Fruit fly (Drosophila melanogaster): ENCODE results near the gene CG9498.

CG9498 gene

DNA sequence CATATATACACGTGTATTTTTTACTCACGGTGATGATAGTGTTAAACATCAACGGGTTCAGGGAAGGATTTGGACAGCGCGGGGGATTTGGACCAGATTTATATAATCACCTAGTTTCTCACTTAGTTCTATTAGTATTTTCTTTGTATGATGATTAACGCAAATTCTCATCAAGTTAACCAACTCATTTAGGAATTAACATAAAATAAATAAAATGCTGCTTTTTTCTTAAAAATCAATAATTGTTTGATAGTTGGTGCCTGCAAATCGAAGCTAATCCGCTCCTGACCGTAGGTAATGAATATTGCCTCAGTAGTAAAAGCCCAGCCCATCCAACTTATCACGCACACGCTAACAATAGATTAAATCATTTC lies 962 bp upstream of the CG9498 start:
- peak; percentile 92 for TF ChIP-seq Hr96 (GFP tag; optimal IDR thresholded peaks at IDR 0.05)
- peak; percentile 94 for TF ChIP-seq toe (GFP tag; optimal IDR thresholded peaks at IDR 0.05)
- peak; percentile 95 for TF ChIP-seq CG7101 (tag; optimal IDR thresholded peaks at IDR 0.05)
- no peak for TF ChIP-seq cnc (optimal IDR thresholded peaks at IDR 0.05)
- TF ChIP-seq CG11617 (GFP tag; optimal IDR thresholded peaks at IDR 0.05): peak; percentile 87
- peak; percentile 98 for TF ChIP-seq cic (GFP tag; optimal IDR thresholded peaks at IDR 0.05)
- peak; percentile 96 for TF ChIP-seq CG12768 (GFP tag; optimal IDR thresholded peaks at IDR 0.05)
- TF ChIP-seq ovo (GFP tag; optimal IDR thresholded peaks at IDR 0.05): peak; percentile 55
- peak; percentile 95 for TF ChIP-seq CG5204 (GFP tag; optimal IDR thresholded peaks at IDR 0.05)
- peak; percentile 46 for TF ChIP-seq bab1 (GFP tag; optimal IDR thresholded peaks at IDR 0.05)
- peak; percentile 74 for TF ChIP-seq Crg-1 (GFP tag; optimal IDR thresholded peaks at IDR 0.05)
- peak; percentile 95 for TF ChIP-seq CG33017 (tag; optimal IDR thresholded peaks at IDR 0.05)
- TF ChIP-seq Mnt (GFP tag; optimal IDR thresholded peaks at IDR 0.05): peak; percentile 85
- TF ChIP-seq kay (GFP tag; ENCODE audit: borderline replicate concordance): peak; percentile 98
- TF ChIP-seq Clk (GFP tag; optimal IDR thresholded peaks at IDR 0.05): peak; percentile 90
- TF ChIP-seq pad (GFP tag; optimal IDR thresholded peaks at IDR 0.05): peak; percentile 83
- peak; percentile 89 for TF ChIP-seq CG14711 (tag; optimal IDR thresholded peaks at IDR 0.05)
- peak; percentile 91 for TF ChIP-seq CG7045 (GFP tag; optimal IDR thresholded peaks at IDR 0.05)
- peak; percentile 54 for TF ChIP-seq tj (GFP tag; optimal IDR thresholded peaks at IDR 0.05)
- TF ChIP-seq CG1620 (GFP tag; optimal IDR thresholded peaks at IDR 0.05): peak; percentile 64

DNA sequence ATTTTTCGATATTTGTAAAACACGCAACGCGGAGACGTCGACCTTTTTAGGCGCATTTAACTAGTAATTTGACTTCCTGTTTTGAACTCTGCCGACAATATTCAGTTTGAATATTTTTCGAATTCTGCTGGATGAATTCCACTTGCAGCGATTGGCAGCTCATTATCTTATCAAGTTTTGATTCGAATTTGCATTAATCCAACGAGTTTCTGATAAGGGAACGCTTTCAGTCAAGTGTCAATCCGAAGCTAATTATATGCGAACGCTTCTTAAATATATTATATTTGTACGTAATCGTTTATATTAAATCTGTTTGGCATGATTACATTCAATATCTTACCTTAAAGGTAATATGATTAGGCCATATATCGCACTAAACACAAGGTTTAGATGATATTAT lies 2.5 kb downstream of the CG9498 start, which contains the start of gene CG9497:
CG9497 (minus strand) TSS at position 101 of the 400 bp plus-strand sequence.
- TF ChIP-seq cic (GFP tag; optimal IDR thresholded peaks at IDR 0.05): no peak
- TF ChIP-seq kay (GFP tag; ENCODE audit: borderline replicate concordance): peak; percentile 74

DNA sequence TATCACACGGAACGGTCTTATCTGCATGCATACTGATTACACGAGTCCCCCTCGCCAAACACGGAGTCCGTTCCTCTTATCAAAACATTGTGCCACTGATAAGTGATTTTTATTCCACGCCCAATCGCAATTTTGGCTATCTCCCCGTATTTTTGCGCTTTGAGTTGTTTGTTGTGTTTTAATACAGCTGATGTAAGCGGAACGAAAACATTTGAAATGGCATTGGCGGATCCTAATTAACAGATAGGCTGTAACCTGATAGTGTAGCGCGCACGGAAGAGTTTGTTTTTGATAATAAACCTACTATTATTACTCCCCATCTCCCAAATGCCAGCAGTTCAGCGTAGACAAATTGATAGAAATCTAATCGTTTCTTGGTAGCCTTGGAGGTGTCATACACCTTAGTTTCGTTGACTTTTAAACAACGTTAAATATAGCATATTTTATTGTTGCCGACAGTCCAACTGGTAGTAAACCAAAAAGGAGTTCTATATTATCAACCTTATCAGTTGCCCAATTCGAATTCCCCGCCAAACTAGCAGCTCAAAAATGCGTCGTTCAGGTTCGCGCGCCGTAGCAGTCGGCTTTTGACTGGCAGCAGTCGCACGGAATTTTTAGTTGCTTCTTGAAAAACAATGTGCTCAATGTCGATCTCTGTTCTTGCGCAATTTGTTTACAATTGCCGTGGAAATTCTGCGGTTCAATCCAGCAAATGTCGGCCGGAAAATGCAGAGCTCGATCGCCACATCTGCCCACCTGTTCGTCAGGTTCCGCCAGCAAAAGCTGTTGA lies 7.6 kb downstream of the CG9498 start:
- TF ChIP-seq CG12768 (GFP tag; optimal IDR thresholded peaks at IDR 0.05) (peak; percentile 34), CG7045 (GFP tag; optimal IDR thresholded peaks at IDR 0.05) (no peak), kay (GFP tag; ENCODE audit: borderline replicate concordance) (peak; percentile 92), tj (GFP tag; optimal IDR thresholded peaks at IDR 0.05) (no peak), CG7101 (tag; optimal IDR thresholded peaks at IDR 0.05) (no peak), Mnt (GFP tag; optimal IDR thresholded peaks at IDR 0.05) (peak; percentile 68), Clk (GFP tag; optimal IDR thresholded peaks at IDR 0.05) (no peak), cic (GFP tag; optimal IDR thresholded peaks at IDR 0.05) (peak; percentile 94)

DNA sequence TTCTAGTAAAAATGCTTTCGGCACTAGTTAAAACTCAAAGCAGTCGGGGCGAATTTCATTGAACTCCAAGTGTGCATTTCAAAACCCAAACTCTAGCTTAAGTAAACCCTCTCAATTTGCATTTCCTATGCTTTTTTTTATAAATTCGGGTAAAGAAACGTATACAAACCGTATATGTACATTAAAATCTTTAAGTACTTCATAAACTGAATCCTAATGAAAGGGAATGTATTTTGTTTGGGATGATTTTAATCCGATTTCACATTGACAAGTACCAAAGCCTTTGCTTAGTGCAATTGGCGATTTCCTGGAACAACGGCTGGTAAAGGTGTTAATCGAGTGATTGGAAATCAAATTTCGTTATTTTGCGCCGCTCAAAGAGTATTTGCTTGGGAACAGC lies 9.6 kb downstream of the CG9498 start:
- no peak for TF ChIP-seq bab1 (GFP tag; optimal IDR thresholded peaks at IDR 0.05)
- peak; percentile 91 for TF ChIP-seq kay (GFP tag; ENCODE audit: borderline replicate concordance)
- TF ChIP-seq Clk (GFP tag; optimal IDR thresholded peaks at IDR 0.05): no peak

DNA sequence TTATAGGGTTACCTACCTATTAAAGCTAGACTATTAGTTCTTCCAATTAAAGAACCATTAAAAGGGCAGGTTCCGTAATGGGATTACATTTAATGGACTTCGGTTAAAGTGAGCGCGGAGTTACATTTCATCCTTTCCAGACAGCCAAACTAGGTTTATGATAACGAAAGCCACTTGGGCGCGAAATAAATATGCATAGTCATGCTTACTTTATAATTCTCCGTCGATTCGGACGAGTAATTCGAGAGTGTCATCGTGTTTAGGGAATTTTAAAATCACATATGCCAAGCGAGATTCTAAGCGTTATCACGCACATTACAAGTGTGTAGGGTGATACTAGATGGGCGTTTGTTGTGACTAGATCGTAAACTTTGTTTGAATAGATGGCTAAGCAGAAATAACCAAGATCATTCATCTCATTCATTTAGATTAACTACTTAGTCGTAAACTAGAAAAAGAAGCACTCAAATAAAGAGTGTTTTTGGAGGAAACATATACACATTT lies 10.6 kb downstream of the CG9498 start:
- no peak for TF ChIP-seq CG7045 (GFP tag; optimal IDR thresholded peaks at IDR 0.05)
- peak; percentile 57 to 99 for TF ChIP-seq cnc (optimal IDR thresholded peaks at IDR 0.05)
- TF ChIP-seq kay (GFP tag; ENCODE audit: borderline replicate concordance): peak; percentile 95

DNA sequence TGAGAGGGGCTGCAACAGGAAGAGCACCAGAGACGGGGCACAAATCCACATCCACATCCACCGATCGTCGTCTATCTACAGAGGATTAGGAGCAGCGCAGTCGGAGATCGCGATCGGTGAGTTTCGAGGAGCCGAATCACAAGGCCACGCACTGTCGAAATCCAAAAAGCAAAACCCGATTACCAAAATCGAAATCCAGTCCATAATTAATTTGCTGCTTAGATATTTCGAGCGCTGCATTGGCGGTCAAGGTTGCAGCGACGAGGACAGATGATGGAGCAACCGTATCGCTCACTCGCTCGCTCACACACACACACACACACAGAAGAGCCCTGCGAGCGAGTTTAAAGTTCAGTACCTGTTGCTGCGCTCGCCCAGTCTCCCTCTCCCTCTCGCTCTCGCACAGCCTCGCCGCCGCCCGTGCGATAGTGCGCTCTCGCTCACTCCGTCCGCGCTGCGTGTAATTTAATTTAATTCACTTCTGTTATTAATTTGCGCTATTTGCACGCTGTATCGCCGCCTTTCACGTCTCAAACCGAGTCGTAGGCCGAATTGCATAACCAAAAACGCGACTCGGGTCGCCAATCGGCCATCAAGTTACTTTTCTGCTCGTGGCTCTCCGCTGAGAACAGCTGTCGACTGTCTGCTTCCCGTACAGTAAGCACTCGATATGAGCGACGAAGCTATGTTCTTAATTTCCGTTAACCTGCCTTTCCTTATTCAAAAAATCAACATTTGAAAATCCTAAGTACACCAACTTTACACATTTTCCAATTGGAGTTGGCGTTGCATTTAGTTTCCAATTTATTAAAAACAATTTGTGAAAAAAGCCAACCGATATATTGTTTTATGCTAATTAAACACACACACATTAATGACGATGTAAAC lies 11.6 kb downstream of the CG9498 start:
- no peak for TF ChIP-seq Crg-1 (GFP tag; optimal IDR thresholded peaks at IDR 0.05)
- TF ChIP-seq cic (GFP tag; optimal IDR thresholded peaks at IDR 0.05): peak; percentile 10
- TF ChIP-seq CG1620 (GFP tag; optimal IDR thresholded peaks at IDR 0.05): peak; percentile 25
- TF ChIP-seq cnc (optimal IDR thresholded peaks at IDR 0.05): no peak
- TF ChIP-seq Hr96 (GFP tag; optimal IDR thresholded peaks at IDR 0.05): peak; percentile 32
- TF ChIP-seq CG33017 (tag; optimal IDR thresholded peaks at IDR 0.05): peak; percentile 66
- TF ChIP-seq CG11617 (GFP tag; optimal IDR thresholded peaks at IDR 0.05): peak; percentile 28
- peak; percentile 29 for TF ChIP-seq toe (GFP tag; optimal IDR thresholded peaks at IDR 0.05)
- TF ChIP-seq pad (GFP tag; optimal IDR thresholded peaks at IDR 0.05): no peak
- TF ChIP-seq CG7101 (tag; optimal IDR thresholded peaks at IDR 0.05): peak; percentile 67
- peak; percentile 65 for TF ChIP-seq CG5204 (GFP tag; optimal IDR thresholded peaks at IDR 0.05)
- TF ChIP-seq CG12768 (GFP tag; optimal IDR thresholded peaks at IDR 0.05): peak; percentile 84
- peak; percentile 27 for TF ChIP-seq CG7045 (GFP tag; optimal IDR thresholded peaks at IDR 0.05)
- peak; percentile 35 for TF ChIP-seq Mnt (GFP tag; optimal IDR thresholded peaks at IDR 0.05)
- TF ChIP-seq kay (GFP tag; ENCODE audit: borderline replicate concordance): no peak
- no peak for TF ChIP-seq Clk (GFP tag; optimal IDR thresholded peaks at IDR 0.05)
- TF ChIP-seq ovo (GFP tag; optimal IDR thresholded peaks at IDR 0.05): peak; percentile 28
- TF ChIP-seq bab1 (GFP tag; optimal IDR thresholded peaks at IDR 0.05): no peak
- TF ChIP-seq CG14711 (tag; optimal IDR thresholded peaks at IDR 0.05): peak; percentile 34
- TF ChIP-seq tj (GFP tag; optimal IDR thresholded peaks at IDR 0.05): peak; percentile 72

Measured in whole organism, adult.